Worm (Caenorhabditis elegans): Measurements from ENCODE around the gene K05F1.9.

The K05F1.9 gene

ce11 chrII:5794195-5794594 lies 6.8 kb downstream of the K05F1.9 start, which contains the start of gene acdh-8:
Gene acdh-8 (plus strand): TSS chrII:5794495.
- TF ChIP-seq nhr-90 (tag; optimal IDR thresholded peaks at IDR 0.05; ENCODE audit: poor library complexity) (no peak), pqm-1 (tag; optimal IDR thresholded peaks at IDR 0.05) (no peak), rnt-1 (tag; optimal IDR thresholded peaks at IDR 0.05) (no peak), nhr-237 (tag; optimal IDR thresholded peaks at IDR 0.05) (no peak), hlh-17 (GFP tag; optimal IDR thresholded peaks at IDR 0.05; ENCODE audit: borderline replicate concordance) (no peak), C16A3.4 (tag; optimal IDR thresholded peaks at IDR 0.05) (no peak), aha-1 (tag; optimal IDR thresholded peaks at IDR 0.05) (no peak), ceh-82 (tag; optimal IDR thresholded peaks at IDR 0.05) (no peak), unc-86 (tag; optimal IDR thresholded peaks at IDR 0.05) (no peak), nhr-11 (tag; optimal IDR thresholded peaks at IDR 0.05) (no peak), hpl-2 (GFP tag; optimal IDR thresholded peaks at IDR 0.05) (no peak), lin-35 (GFP tag; optimal IDR thresholded peaks at IDR 0.05) (no peak), pax-3 (tag; optimal IDR thresholded peaks at IDR 0.05) (no peak), nhr-84 (tag; optimal IDR thresholded peaks at IDR 0.05) (no peak), xbp-1 (tag; optimal IDR thresholded peaks at IDR 0.05) (no peak), snu-23 (GFP tag; optimal IDR thresholded peaks at IDR 0.05) (no peak), efl-3 (GFP tag; optimal IDR thresholded peaks at IDR 0.05) (no peak), ztf-4 (tag; optimal IDR thresholded peaks at IDR 0.05) (no peak)

- TF ChIP-seq elt-3 (tag; optimal IDR thresholded peaks at IDR 0.05) (no peak), aha-1 (tag; optimal IDR thresholded peaks at IDR 0.05) (no peak), nhr-77 (tag; optimal IDR thresholded peaks at IDR 0.05) (no peak), egl-27 (tag; optimal IDR thresholded peaks at IDR 0.05) (no peak), mef-2 (tag; optimal IDR thresholded peaks at IDR 0.05) (no peak), mdl-1 (tag; optimal IDR thresholded peaks at IDR 0.05) (no peak), vab-15 (tag; optimal IDR thresholded peaks at IDR 0.05) (no peak), nhr-19 (GFP tag; conservative IDR thresholded peaks at IDR 0.05) (no peak), xbp-1 (tag; optimal IDR thresholded peaks at IDR 0.05) (no peak), ets-5 (GFP tag; IDR thresholded peaks at IDR 0.05) (no peak), nhr-28 (tag; optimal IDR thresholded peaks at IDR 0.05) (no peak), lir-3 (tag; optimal IDR thresholded peaks at IDR 0.05; ENCODE audit: poor library complexity) (no peak), lin-35 (GFP tag; optimal IDR thresholded peaks at IDR 0.05) (no peak), pag-3 (tag; optimal IDR thresholded peaks at IDR 0.05; ENCODE audit: borderline replicate concordance, insufficient read depth) (no peak)
Measured at ce11 chrII:5792490-5792889, 8.5 kb downstream of the K05F1.9 start, which contains the start of gene K05F1.14. Gene K05F1.14 (minus strand): TSS chrII:5792590.

ce11 chrII:5790313-5790773 lies 10.6 kb downstream of the K05F1.9 start, which contains the start of gene lect-2:
Gene lect-2 (plus strand): TSS chrII:5790723.
- TF ChIP-seq lir-3 (tag; optimal IDR thresholded peaks at IDR 0.05; ENCODE audit: poor library complexity) (no peak), nhr-71 (tag; optimal IDR thresholded peaks at IDR 0.05) (peak; percentile 0), xbp-1 (tag; optimal IDR thresholded peaks at IDR 0.05) (no peak), isw-1 (GFP tag; IDR thresholded peaks at IDR 0.05) (no peak), mep-1 (tag; optimal IDR thresholded peaks at IDR 0.05) (no peak), mab-9 (GFP tag; IDR thresholded peaks at IDR 0.05) (no peak), tlp-1 (tag; optimal IDR thresholded peaks at IDR 0.05) (no peak), lin-14 (GFP tag; optimal IDR thresholded peaks at IDR 0.05) (peak; percentile 58), C34B4.2 (tag; optimal IDR thresholded peaks at IDR 0.05) (no peak), lin-35 (GFP tag; optimal IDR thresholded peaks at IDR 0.05) (no peak), dpl-1 (GFP tag; optimal IDR thresholded peaks at IDR 0.05) (no peak), swsn-7 (tag; optimal IDR thresholded peaks at IDR 0.05) (no peak), nhr-19 (GFP tag; conservative IDR thresholded peaks at IDR 0.05) (no peak), egl-13 (tag; optimal IDR thresholded peaks at IDR 0.05) (no peak), sup-37 (GFP tag; optimal IDR thresholded peaks at IDR 0.05) (no peak), fkh-8 (tag; optimal IDR thresholded peaks at IDR 0.05) (no peak), hlh-4 (tag; optimal IDR thresholded peaks at IDR 0.05) (no peak), efl-1 (optimal IDR thresholded peaks at IDR 0.05) (no peak), efl-1 (GFP tag; optimal IDR thresholded peaks at IDR 0.05 in 1 of 2) (peak in 1 of 2 experiments; percentile 42), nhr-76 (tag; optimal IDR thresholded peaks at IDR 0.05) (no peak), alr-1 (tag; optimal IDR thresholded peaks at IDR 0.05; ENCODE audit: borderline replicate concordance) (no peak), nhr-20 (tag; optimal IDR thresholded peaks at IDR 0.05) (no peak), rnt-1 (tag; optimal IDR thresholded peaks at IDR 0.05) (peak; percentile 36), lin-13 (GFP tag; optimal IDR thresholded peaks at IDR 0.05) (no peak), C04F5.9 (tag; optimal IDR thresholded peaks at IDR 0.05) (no peak), hlh-17 (GFP tag; optimal IDR thresholded peaks at IDR 0.05; ENCODE audit: borderline replicate concordance) (no peak), efl-3 (GFP tag; optimal IDR thresholded peaks at IDR 0.05) (no peak)
